Worm (Caenorhabditis elegans) whole organism, midembryonic: Measurements from ENCODE around the gene C09E8.6.
"Not testable (repeated sequence)": the region's sequence is repeated elsewhere in the genome, so short reads cannot be mapped to it uniquely, and the experiment has no call there.

ENCODE experiments used
- T22C8.4 ChIP-seq: fragments of 200-800 bp; sonication (Bioruptor generic); IDR thresholded peaks from 2 replicates; pipeline ENCODE4 v1.3.6; 2022; ENCODE audit warnings: missing genetic modification characterization, missing compliant biosample characterization
- cog-1 ChIP-seq: sonication (generic microtip); optimal IDR thresholded peaks from 2 replicates; lab custom pipeline; 2016; ENCODE audit warnings: missing genetic modification characterization, missing compliant biosample characterization
- flt-1 ChIP-seq: fragments of 200-800 bp; sonication (Bioruptor generic); IDR thresholded peaks from 2 replicates; pipeline ENCODE4 v1.3.6; 2022; ENCODE audit warnings: missing genetic modification characterization, missing compliant biosample characterization
- klf-2 ChIP-seq: fragments of 200-800 bp; sonication (Bioruptor generic); conservative IDR thresholded peaks from 2 replicates; pipeline ENCODE4 v1.3.6; 2022; ENCODE audit warnings: missing genetic modification reagents, missing genetic modification characterization, missing compliant biosample characterization
- med-1 ChIP-seq: sonication (generic microtip); optimal IDR thresholded peaks from 2 replicates; lab custom pipeline; 2017; ENCODE audit warnings: missing genetic modification characterization, mild to moderate bottlenecking, missing compliant biosample characterization, antibody characterized with exemption, missing genetic modification reagents; ENCODE audit not compliant: insufficient read depth
- ref-1 ChIP-seq: fragments of 200-800 bp; sonication (Bioruptor generic); conservative IDR thresholded peaks from 2 replicates; pipeline ENCODE4 v1.3.6; 2022; ENCODE audit warnings: missing genetic modification reagents, missing genetic modification characterization, missing compliant biosample characterization
- tab-1 ChIP-seq: fragments of 200-800 bp; sonication (Bioruptor generic); IDR thresholded peaks from 2 replicates; pipeline ENCODE4 v1.3.6; 2022; ENCODE audit warnings: missing genetic modification characterization, missing compliant biosample characterization
- ztf-23 ChIP-seq: fragments of 200-800 bp; sonication (Bioruptor generic); IDR thresholded peaks from 2 replicates; pipeline ENCODE4 v1.3.6; 2022; ENCODE audit warnings: missing genetic modification reagents, missing genetic modification characterization, missing compliant biosample characterization
- ztf-29 ChIP-seq: fragments of 200-800 bp; sonication (Bioruptor generic); IDR thresholded peaks from 2 replicates; pipeline ENCODE4 v1.3.6; 2022; ENCODE audit warnings: missing genetic modification reagents, missing genetic modification characterization, missing compliant biosample characterization

C09E8.6 gene

ce11 chrII:577632-578031, 21.3 kb downstream of the C09E8.6 start, which contains the start of gene W08F4.7:
W08F4.7 (minus strand) TSS chrII:577732.
- TF ChIP-seq ztf-29 (GFP tag; lab: Robert Waterston, UW) = no peak
- TF ChIP-seq med-1 (GFP tag; lab: Kevin White, UChicago) = no peak
- no peak for TF ChIP-seq cog-1
- TF ChIP-seq tab-1 (GFP tag; lab: Robert Waterston, UW) = no peak
- no peak for TF ChIP-seq klf-2 (GFP tag; lab: Robert Waterston, UW)
- no peak for TF ChIP-seq ref-1 (GFP tag; lab: Robert Waterston, UW)
- TF ChIP-seq ztf-23 (GFP tag; lab: Robert Waterston, UW) = no peak
- no peak for TF ChIP-seq T22C8.4 (GFP tag; lab: Robert Waterston, UW)
- no peak for TF ChIP-seq flt-1

- no peak for TF ChIP-seq ref-1 (GFP tag; lab: Robert Waterston, UW)
- no peak for TF ChIP-seq T22C8.4 (GFP tag; lab: Robert Waterston, UW)
- no peak for TF ChIP-seq tab-1 (GFP tag; lab: Robert Waterston, UW)
- no peak for TF ChIP-seq ztf-23 (GFP tag; lab: Robert Waterston, UW)
- TF ChIP-seq flt-1 = no peak
- TF ChIP-seq ztf-29 (GFP tag; lab: Robert Waterston, UW) = no peak
- TF ChIP-seq med-1 (GFP tag; lab: Kevin White, UChicago) = no peak
- TF ChIP-seq cog-1 = no peak
Observed at ce11 chrII:578803-579202, 22.5 kb downstream of the C09E8.6 start.

ce11 chrII:580189-580643, 23.9 kb downstream of the C09E8.6 start, which contains the start of the genes cdc-37 and W08F4.3:
cdc-37 (minus strand) TSS chrII:580593.
W08F4.3 (plus strand) TSS chrII:580602.
- TF ChIP-seq ztf-23 (GFP tag; lab: Robert Waterston, UW) (no peak), cog-1 (no peak), klf-2 (GFP tag; lab: Robert Waterston, UW) (no peak)

ce11 chrII:581983-582382, 25.7 kb downstream of the C09E8.6 start:
- no peak for TF ChIP-seq klf-2 (GFP tag; lab: Robert Waterston, UW)
- TF ChIP-seq ref-1 (GFP tag; lab: Robert Waterston, UW) = no peak
- no peak for TF ChIP-seq ztf-23 (GFP tag; lab: Robert Waterston, UW)
- TF ChIP-seq med-1 (GFP tag; lab: Kevin White, UChicago) = no peak
- no peak for TF ChIP-seq flt-1
- TF ChIP-seq tab-1 (GFP tag; lab: Robert Waterston, UW) = no peak
- no peak for TF ChIP-seq ztf-29 (GFP tag; lab: Robert Waterston, UW)
- TF ChIP-seq T22C8.4 (GFP tag; lab: Robert Waterston, UW) = no peak
- TF ChIP-seq cog-1 = no peak

- TF ChIP-seq med-1 (GFP tag; lab: Kevin White, UChicago) (no peak), ref-1 (GFP tag; lab: Robert Waterston, UW) (no peak), cog-1 (no peak), tab-1 (GFP tag; lab: Robert Waterston, UW) (no peak), T22C8.4 (GFP tag; lab: Robert Waterston, UW) (no peak), flt-1 (no peak), ztf-23 (GFP tag; lab: Robert Waterston, UW) (no peak), ztf-29 (GFP tag; lab: Robert Waterston, UW) (no peak), klf-2 (GFP tag; lab: Robert Waterston, UW) (no peak)
Observed at ce11 chrII:582649-583048, 26.4 kb downstream of the C09E8.6 start, which contains the start of gene fbxb-14. fbxb-14 (minus strand) TSS chrII:582749.

ce11 chrII:584321-584848, 28.1 kb downstream of the C09E8.6 start, which contains the start of the genes W08F4.12 and W08F4.13:
W08F4.12 (minus strand) TSS chrII:584421.
W08F4.13 (plus strand) TSS chrII:584798.
- no peak for TF ChIP-seq ztf-29 (GFP tag; lab: Robert Waterston, UW)
- no peak for TF ChIP-seq med-1 (GFP tag; lab: Kevin White, UChicago)
- TF ChIP-seq cog-1 = no peak
- no peak for TF ChIP-seq T22C8.4 (GFP tag; lab: Robert Waterston, UW)
- no peak for TF ChIP-seq flt-1
- TF ChIP-seq ztf-23 (GFP tag; lab: Robert Waterston, UW) = no peak
- no peak for TF ChIP-seq klf-2 (GFP tag; lab: Robert Waterston, UW)
- TF ChIP-seq tab-1 (GFP tag; lab: Robert Waterston, UW) = no peak
- no peak for TF ChIP-seq ref-1 (GFP tag; lab: Robert Waterston, UW)

- TF ChIP-seq klf-2 (GFP tag; lab: Robert Waterston, UW) (no peak), cog-1 (no peak), tab-1 (GFP tag; lab: Robert Waterston, UW) (no peak), T22C8.4 (GFP tag; lab: Robert Waterston, UW) (no peak), med-1 (GFP tag; lab: Kevin White, UChicago) (no peak), flt-1 (no peak), ztf-23 (GFP tag; lab: Robert Waterston, UW) (no peak), ztf-29 (GFP tag; lab: Robert Waterston, UW) (no peak), ref-1 (GFP tag; lab: Robert Waterston, UW) (no peak)
Observed at ce11 chrII:587533-587932, 31.2 kb downstream of the C09E8.6 start, which contains the start of gene fbxb-34. fbxb-34 (plus strand) TSS chrII:587833.

- TF ChIP-seq flt-1 = no peak
- TF ChIP-seq med-1 (GFP tag; lab: Kevin White, UChicago) = no peak
Observed at ce11 chrII:591110-591509, 34.8 kb downstream of the C09E8.6 start, which contains the start of gene W08F4.10. W08F4.10 (minus strand) TSS chrII:591210.

ce11 chrII:593221-593620, 36.9 kb downstream of the C09E8.6 start, which contains the start of gene W08F4.1:
W08F4.1 (plus strand) TSS chrII:593521.
- not testable (repeated sequence) for TF ChIP-seq med-1 (GFP tag; lab: Kevin White, UChicago); klf-2 (GFP tag; lab: Robert Waterston, UW); tab-1 (GFP tag; lab: Robert Waterston, UW)
